Fruit fly (Drosophila melanogaster) whole organism, wandering third instar larva: ENCODE data around the gene CG18233.

Experiments
- Dfd ChIP-seq: fragments of >200 bp; optimal IDR thresholded peaks from 2 replicates; lab custom pipeline; 2017; ENCODE audit warnings: missing biosample characterization, missing genetic modification characterization
- Hnf4 ChIP-seq: fragments of 200-800 bp; sonication (Bioruptor generic); optimal IDR thresholded peaks from 2 replicates; lab custom pipeline; 2016; ENCODE audit warnings: missing biosample characterization, mild to moderate bottlenecking, missing genetic modification characterization
- Hr78 ChIP-seq: fragments of >200 bp; optimal IDR thresholded peaks from 2 replicates; lab custom pipeline; 2017; ENCODE audit warnings: missing biosample characterization, missing genetic modification characterization
- Myc ChIP-seq: fragments of >200 bp; optimal IDR thresholded peaks from 2 replicates; lab custom pipeline; 2017
- OdsH ChIP-seq: fragments of 200-800 bp; sonication (Bioruptor generic); optimal IDR thresholded peaks from 2 replicates; lab custom pipeline; 2016; ENCODE audit warnings: missing biosample characterization, mild to moderate bottlenecking, missing genetic modification characterization
- br ChIP-seq: fragments of 200-800 bp; sonication (Bioruptor generic); optimal IDR thresholded peaks from 2 replicates; lab custom pipeline; 2016; ENCODE audit warnings: missing biosample characterization, missing genetic modification characterization
- dl ChIP-seq, 2 experiments: fragments of 175-275, 200-275 bp in 1 of 2; fragments of 200-275 bp in 1 of 2; sonication (Bioruptor generic); optimal IDR thresholded peaks; lab custom pipeline; 2018; ENCODE audit warnings: mild to moderate bottlenecking in 2 of 2, missing biosample characterization in 2 of 2, missing genetic modification characterization in 2 of 2, moderate library complexity in 2 of 2; ENCODE audit not compliant: partially characterized antibody in 2 of 2, insufficient read depth in 1 of 2
- lola ChIP-seq: fragments of >200 bp; optimal IDR thresholded peaks from 2 replicates; lab custom pipeline; 2017; ENCODE audit warnings: missing biosample characterization, missing genetic modification characterization
- pan ChIP-seq: fragments of >200 bp; optimal IDR thresholded peaks from 2 replicates; lab custom pipeline; 2017
- rgr ChIP-seq: fragments of 200-800 bp; sonication (Bioruptor generic); optimal IDR thresholded peaks from 3 replicates; lab custom pipeline; 2016; ENCODE audit warnings: missing biosample characterization, mild to moderate bottlenecking, missing genetic modification characterization
- sv ChIP-seq: fragments of 200-800 bp; sonication (Bioruptor generic); optimal IDR thresholded peaks from 3 replicates; lab custom pipeline; 2016; ENCODE audit warnings: missing biosample characterization, missing genetic modification characterization
- usp ChIP-seq: fragments of >200 bp; optimal IDR thresholded peaks from 2 replicates; lab custom pipeline; 2017; ENCODE audit warnings: missing biosample characterization, missing genetic modification characterization
- woc ChIP-seq: sonication (Bioruptor generic); optimal IDR thresholded peaks from 2 replicates; lab custom pipeline; 2016; ENCODE audit warnings: missing biosample characterization, mild to moderate bottlenecking, missing genetic modification characterization

dm6 chr3L:18611600-18611999 lies 6.3 kb downstream of the CG18233 start, which contains the start of gene CG32199:
- TF ChIP-seq pan = no peak
- TF ChIP-seq woc (GFP tag; lab: Kevin White, UChicago) = no peak
- TF ChIP-seq lola (GFP tag; lab: Kevin White, UChicago) = no peak
- TF ChIP-seq Dfd (GFP tag; lab: Kevin White, UChicago) = no peak
- no peak for TF ChIP-seq br (GFP tag; lab: Kevin White, UChicago)
- no peak for TF ChIP-seq Myc (lab: Kevin White, UChicago)
- TF ChIP-seq rgr = no peak
- TF ChIP-seq usp (GFP tag; lab: Kevin White, UChicago) = no peak
- no peak for TF ChIP-seq dl (GFP tag; optimal IDR thresholded peaks at IDR 0.05; lab: Kevin White, UChicago; ENCODE audit: insufficient read depth in 1 of 2, partially characterized antibody in 2 of 2)
- TF ChIP-seq Hnf4 (GFP tag; lab: Kevin White, UChicago) = no peak
- TF ChIP-seq sv = no peak
- TF ChIP-seq Hr78 (GFP tag; lab: Kevin White, UChicago) = no peak
- TF ChIP-seq OdsH (GFP tag; lab: Kevin White, UChicago) = no peak
